Fruit fly (Drosophila melanogaster): ENCODE measurements around the gene CG42393.

CG42393 gene

DNA sequence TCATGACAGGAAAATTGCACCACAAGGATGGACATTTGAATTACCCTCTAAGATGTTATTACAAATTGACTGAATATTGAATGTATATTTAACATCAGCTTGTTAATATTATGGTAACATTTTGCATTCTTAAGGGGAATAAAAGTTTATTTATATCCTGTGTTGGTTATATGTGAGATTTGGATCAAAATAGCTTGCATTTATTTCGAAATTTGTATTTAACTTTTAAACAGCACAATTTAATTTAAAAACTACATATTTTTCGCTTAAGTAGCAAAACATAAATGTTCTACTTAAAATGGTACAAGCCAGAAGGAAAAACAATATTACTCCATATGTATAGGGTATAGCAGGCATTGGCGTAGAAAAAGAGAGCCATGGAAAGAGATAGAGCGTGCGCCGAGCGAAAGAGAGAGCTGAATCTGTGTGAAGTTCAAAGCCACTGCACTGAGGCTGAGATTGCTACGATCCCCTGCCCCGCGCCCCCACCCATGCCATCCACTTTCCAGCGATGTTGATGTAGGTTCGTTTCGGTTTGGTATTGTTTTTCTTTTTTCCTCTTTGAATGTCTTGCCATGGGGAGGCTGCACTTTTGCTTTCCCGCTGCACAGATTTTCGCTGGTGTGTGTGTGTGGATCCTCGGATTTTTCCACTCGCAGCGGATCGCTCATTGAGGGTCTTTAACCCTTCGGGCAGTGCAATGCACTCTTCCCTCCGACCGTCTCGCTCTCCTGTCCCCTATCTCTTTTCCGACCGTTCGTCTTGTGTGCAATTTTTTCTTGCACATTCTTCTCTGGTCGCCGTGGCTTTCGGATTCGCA is 37.3 kb upstream of the CG42393 start:
- no peak for TF ChIP-seq CG17801 (GFP tag; optimal IDR thresholded peaks at IDR 0.05; ENCODE audit: partially characterized antibody)

DNA sequence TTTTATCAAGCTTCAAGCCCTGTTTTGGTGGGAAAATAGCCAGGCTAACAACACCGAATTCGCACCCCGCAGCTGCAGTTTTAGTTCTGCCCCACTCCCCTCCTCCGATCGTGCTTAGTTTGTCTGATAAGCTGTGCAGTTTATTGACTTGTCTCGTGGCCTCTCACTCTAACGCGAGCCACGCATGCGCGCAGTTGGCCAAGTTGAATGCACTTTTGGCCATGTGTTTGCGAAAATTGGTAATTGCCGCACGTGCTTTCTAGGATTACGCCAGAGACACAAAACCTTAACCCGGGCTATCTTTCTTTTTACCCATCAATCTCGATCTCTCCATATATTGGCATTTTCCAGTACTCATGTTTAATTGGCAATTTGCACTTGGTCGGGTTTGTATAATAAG is 36.2 kb upstream of the CG42393 start:
- no peak for TF ChIP-seq CG17801 (GFP tag; optimal IDR thresholded peaks at IDR 0.05; ENCODE audit: partially characterized antibody)

DNA sequence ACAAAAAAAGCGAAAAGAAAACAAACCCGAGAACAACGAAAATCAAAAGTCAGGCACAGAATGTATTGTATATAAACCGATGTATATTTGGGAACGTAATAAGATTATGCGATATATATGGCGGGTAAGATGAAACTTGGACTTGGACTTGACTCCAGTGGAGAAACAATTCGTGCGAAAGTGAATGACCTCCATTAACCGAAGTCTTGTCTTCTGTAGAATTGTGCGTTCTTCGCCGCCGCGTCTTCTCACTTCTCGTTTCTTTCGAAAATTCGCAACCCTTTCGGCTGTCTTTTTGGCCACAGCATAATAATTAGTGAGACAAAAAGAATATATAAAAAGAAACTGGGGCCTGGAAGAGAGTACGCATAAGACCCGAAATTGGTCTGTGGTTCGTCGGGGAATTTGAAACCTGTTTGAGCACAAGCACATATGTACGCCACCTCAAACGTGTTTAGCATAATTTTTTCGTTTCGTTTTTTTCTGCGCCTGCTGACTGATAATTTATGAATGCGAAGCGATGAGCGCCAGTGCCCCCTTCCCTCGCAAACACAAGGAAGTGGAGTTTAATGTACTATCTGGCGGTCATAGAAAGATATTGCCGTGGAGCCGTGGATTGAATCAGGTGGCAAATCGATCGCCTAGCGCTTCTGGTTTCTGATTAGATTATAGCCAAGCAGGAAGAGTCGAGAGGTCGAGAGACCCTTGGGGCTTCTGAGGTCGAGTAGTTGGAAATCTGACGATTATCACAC is 34.9 kb upstream of the CG42393 start:
- TF ChIP-seq CG17801 (GFP tag; optimal IDR thresholded peaks at IDR 0.05; ENCODE audit: partially characterized antibody): no peak

DNA sequence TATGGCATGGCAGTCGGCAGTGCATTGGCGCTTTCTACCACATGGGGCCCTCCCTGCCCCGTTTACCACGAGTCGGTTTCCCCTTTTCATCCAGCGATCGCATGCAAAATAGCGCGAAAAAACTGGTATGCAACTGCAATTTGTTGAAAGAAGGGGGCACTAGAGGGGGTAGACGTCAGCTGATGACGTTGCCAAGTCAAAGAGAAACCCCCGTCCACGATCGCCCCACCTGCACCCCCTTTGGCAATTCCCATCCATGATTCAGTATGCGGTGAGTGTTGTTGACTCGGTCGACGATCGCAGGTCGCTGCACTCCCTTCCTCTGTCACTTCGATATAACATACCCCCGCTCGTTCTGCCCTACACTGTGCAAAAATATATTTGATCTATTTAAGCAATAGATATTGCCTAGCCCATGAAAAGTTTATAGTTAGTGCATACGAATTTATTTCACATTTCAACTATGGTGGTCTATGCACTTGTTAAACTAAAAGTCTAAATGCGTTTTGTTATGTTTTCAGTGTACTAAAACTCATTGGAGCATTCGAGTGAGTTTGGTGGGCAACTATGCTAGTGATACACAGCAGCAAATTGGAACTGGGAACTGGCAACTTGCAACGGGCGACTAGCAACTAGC is 33.7 kb upstream of the CG42393 start:
- TF ChIP-seq CG17801 (GFP tag; optimal IDR thresholded peaks at IDR 0.05; ENCODE audit: partially characterized antibody): peak; percentile 43

DNA sequence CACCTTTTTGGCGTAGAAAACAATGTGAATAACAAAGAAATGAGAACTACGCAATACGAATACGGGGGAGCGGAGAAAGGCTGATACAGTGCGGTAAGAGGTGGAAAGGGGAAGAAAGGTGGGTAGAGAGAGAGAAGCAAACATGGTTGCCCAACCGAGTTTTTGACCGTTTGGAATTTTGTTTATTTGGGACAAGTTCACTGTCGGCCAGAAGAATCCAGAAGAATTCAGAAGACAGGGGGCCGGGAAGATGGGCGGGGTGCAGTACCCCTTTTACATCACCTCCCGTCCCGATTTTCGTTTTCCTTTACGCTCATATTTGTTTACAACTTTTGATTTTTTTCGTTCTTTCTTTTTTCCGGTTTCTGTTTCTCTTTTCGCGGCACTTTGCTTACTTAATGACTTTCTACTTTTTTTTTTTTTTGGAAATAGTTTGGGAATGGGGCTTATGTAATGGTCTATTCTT is 32.1 kb upstream of the CG42393 start:
- no peak for TF ChIP-seq CG17801 (GFP tag; optimal IDR thresholded peaks at IDR 0.05; ENCODE audit: partially characterized antibody)

DNA sequence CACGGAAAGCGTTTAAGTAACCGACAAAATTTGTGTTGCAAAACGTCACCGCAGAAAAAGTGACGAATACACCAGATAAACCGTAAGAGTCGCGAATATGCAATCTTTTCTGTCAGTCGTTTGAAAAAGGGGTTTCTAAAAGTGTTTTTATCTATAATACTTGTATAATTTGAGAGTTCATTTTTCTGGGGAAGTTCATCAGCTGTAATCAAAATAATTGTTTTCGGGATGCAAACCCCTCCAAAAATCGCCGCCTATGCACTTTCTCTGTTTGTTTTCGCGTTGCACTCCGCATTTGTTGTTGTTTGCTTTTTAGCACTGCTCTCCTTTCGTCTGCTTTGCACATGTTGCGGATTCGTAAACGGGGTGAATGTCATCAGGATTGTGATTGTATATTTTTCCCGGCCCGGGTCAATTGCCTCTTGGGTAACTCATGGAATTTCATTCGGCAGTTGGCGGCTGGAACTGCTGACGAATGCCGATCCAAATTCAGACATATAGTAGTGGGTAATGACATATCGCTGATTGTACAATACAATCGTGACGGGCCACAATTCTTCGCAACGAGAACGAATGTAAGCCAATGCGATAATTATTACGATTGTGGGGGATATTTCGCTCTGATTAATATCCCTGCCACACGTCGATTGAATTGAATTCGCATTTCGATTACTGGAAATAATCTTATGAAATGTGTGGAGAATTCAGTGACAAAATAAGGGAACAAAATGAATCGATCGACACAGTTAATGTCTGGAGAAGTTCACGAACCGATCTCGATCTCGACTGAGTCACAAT is 30.6 kb upstream of the CG42393 start:
- peak; percentile 69 for TF ChIP-seq CG17801 (GFP tag; optimal IDR thresholded peaks at IDR 0.05; ENCODE audit: partially characterized antibody)

DNA sequence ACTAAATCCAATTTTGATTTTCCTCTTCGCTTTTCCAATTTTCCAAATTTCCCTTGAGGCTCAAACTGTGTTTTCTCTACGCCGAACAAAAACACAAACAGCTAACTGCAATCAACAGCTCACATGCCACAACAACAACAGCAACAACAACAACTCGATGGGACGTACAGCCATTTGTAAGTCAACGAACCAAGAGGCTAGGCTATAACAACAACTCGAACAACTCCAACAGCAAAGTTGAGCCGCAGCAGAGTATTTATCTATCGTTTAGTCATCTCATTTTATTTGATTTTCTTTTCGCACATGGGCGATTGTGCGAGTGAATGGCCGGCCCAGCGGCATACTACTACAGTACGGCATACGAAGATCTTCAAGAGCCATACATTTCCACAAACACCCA is 29.8 kb upstream of the CG42393 start:
- TF ChIP-seq CG17801 (GFP tag; optimal IDR thresholded peaks at IDR 0.05; ENCODE audit: partially characterized antibody): no peak

DNA sequence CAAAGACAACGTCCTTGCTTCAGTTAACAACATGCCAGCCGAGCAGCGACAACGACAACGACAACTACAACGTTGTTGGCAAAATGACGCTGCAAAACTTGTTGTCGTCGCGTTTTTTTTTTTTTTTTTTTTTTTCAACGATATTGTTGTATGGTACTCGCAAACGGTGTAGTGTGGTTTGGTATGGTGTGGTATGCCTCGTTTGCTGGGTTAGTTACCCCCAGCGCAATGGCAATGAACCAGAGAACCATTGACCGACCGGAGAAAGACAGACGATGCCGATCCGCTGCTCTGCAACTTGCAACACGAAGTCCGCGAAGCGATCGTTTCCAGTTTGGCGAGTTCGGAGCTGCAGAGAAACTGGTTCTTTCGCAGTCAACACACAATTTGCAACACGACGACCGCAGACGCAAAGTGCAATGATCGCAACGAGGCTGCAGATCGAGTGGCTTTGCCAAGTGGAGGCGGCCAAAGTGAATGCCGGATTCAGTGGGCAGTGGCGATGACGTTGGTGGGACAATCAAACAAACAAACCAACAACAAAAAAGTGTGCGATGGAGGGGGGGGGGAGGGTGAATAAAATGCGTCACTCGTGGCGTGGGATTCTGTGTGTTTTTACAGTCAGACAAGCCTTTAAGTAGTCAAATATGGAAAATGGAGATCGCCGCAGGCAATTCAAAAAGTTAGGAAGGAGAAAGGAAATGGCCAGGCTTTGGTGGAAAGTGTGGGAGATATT is 29.2 kb upstream of the CG42393 start:
- no peak for TF ChIP-seq CG17801 (GFP tag; optimal IDR thresholded peaks at IDR 0.05; ENCODE audit: partially characterized antibody)

DNA sequence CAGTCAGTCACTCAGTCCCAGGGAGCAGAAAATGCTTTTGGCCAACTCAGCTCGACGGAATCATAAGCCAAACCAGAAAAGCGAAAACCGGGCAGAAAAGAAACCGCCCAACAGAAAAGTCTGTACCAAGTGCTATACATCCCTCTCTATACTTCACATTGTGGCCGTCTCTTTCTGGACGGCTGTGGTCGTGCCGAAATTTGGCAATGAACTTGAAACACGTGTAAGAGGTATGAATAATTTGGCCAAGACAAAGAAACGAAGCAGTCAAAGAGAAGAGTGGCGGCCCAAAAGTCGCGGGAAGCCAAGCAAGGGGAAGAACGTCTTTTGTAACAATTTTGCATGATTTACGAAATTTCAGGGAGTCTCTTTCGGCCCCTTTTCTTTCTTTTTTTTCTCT is 28.2 kb upstream of the CG42393 start:
- TF ChIP-seq CG17801 (GFP tag; optimal IDR thresholded peaks at IDR 0.05; ENCODE audit: partially characterized antibody): no peak

DNA sequence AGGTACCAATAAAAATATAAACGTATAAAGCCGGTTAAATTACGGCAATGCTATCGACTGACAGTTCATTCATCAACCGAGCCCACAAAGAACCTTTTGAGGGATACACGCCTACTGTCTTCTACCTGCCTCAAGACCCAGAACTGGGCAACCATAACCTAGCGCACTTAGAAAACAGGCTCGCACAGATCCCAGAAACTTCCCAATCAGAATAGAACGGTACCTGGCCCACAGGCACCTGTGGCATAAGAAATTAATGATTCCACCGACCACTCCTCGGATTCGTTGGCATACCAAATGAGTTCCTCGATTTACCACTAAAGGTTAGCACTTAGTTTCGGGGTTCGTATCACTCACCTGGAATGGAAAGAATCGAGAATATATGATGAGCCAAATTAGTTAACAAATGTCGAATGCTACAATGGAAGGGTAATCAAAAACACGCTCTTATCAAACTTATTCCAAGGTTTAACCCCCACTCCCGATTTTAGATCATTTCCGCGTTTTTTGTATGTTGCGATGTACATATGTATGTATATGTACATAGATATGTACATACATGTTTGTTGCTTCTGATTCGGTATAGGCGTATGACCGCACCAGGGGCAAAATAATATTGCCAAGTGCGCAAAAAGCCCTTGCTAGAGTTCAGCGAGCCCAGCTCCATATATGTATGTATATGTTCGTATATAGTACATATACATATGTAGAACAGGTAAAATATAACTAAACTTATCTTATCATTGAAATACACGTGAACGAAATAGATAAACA is 27.2 kb upstream of the CG42393 start:
- no peak for TF ChIP-seq CG17801 (GFP tag; optimal IDR thresholded peaks at IDR 0.05; ENCODE audit: partially characterized antibody)

DNA sequence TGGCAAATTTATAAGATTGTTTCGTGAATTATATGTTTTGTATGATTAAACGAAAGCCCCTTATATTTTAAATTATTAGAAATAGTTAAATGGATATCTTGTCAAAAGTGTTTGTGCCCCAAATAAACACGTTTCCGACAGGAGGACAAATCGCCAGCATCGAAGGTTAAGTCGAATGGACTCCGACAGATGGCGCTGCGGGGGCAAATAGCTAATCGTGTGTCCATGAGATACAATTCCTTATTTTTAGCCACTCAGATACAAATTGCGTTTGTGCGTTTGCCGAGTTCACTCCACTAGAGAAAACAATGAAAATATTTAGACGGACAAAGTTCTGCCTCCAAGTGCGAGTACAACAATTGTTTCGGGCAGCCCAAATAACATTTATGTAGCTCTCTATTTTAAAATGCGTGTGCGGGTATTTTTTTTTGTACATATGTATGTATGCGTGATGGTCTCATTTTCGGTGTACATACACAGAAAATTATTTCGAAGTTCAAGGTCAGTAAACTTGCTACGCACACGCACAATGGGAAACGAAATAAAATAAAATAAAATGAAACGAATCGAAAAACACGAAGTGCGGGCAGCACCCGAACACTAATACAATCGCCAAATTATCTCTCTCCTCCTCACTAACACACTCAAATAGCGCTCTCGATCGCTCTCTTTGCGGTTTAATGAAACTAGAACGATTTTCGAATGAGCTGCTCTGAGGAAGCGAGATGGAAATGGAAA is 26.3 kb upstream of the CG42393 start:
- TF ChIP-seq CG17801 (GFP tag; optimal IDR thresholded peaks at IDR 0.05; ENCODE audit: partially characterized antibody): no peak

DNA sequence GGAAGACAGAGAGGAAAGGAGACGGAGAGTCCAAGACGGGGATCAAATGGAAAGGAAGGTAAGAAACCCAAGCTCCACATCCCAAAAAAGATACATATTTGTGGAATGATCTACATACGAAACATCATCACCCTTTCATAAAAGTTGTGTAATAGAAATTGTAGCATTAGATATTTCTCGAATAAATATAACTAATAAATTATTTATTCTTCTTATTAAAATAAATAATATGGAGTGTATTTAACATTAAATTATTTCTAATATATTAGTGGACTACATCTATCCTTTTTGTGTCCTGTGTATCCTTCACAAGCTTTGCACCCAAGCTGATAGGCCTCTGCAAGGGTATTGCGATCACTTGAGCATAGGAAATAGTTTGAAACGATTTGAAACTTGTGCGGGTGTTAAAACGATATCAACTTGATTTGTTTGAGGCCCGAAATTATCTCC is 25.7 kb upstream of the CG42393 start:
- no peak for TF ChIP-seq CG17801 (GFP tag; optimal IDR thresholded peaks at IDR 0.05; ENCODE audit: partially characterized antibody)

DNA sequence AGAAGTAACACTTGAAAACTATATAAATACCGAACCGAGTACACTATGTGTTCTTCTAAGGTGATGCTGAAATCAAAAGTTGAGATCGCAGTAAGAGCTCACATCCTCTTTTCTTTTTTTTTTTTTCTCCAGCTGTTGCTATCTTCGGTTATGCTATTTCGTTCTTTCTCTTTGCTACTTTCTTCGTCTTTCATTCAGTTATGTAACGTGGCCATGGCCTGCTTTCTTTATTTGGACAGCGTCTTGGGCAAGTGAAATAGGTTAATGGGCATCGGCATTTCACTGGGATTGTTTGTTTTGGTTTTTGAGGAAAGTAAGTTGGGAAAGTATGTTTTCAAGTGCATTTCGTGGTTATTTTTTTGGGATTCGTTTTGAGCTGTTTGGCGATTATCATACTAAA is 24.9 kb upstream of the CG42393 start:
- no peak for TF ChIP-seq CG17801 (GFP tag; optimal IDR thresholded peaks at IDR 0.05; ENCODE audit: partially characterized antibody)

Measured in ovary, adult (tissue).